Fruit fly (Drosophila melanogaster): Measurements from ENCODE around the gene Syx17.
A peak's percentile ranks its signal among the peaks of the same experiment; 100 is the strongest.

Syx17 gene

dm6 chr3L:4382581-4382980 lies 20.7 kb upstream of the Syx17 start:
- TF ChIP-seq psq (GFP tag; optimal IDR thresholded peaks at IDR 0.05) (no peak), h (GFP tag; optimal IDR thresholded peaks at IDR 0.05) (no peak)

dm6 chr3L:4383104-4383503 lies 20.2 kb upstream of the Syx17 start:
- TF ChIP-seq dmrt93B (GFP tag; optimal IDR thresholded peaks at IDR 0.05) (no peak), CG9705 (GFP tag; optimal IDR thresholded peaks at IDR 0.05) (no peak), Hr83 (GFP tag; optimal IDR thresholded peaks at IDR 0.05; ENCODE audit: poor library complexity, severe bottlenecking) (no peak), CrebA (GFP tag; optimal IDR thresholded peaks at IDR 0.05; ENCODE audit: borderline replicate concordance) (no peak), Myc (optimal IDR thresholded peaks at IDR 0.05) (no peak), HLH106 (tag; optimal IDR thresholded peaks at IDR 0.05) (peak; percentile 29), usp (GFP tag; optimal IDR thresholded peaks at IDR 0.05) (no peak), Sp1 (GFP tag; optimal IDR thresholded peaks at IDR 0.05) (peak; percentile 9), ey (GFP tag; optimal IDR thresholded peaks at IDR 0.05) (peak; percentile 26), Dif (GFP tag; optimal IDR thresholded peaks at IDR 0.05; ENCODE audit: partially characterized antibody) (no peak), Mio (GFP tag; optimal IDR thresholded peaks at IDR 0.05) (no peak), rgr (GFP tag; optimal IDR thresholded peaks at IDR 0.05) (peak; percentile 30), lola (GFP tag; optimal IDR thresholded peaks at IDR 0.05) (no peak), h (GFP tag; optimal IDR thresholded peaks at IDR 0.05) (peak; percentile 41), brk (GFP tag; optimal IDR thresholded peaks at IDR 0.05) (no peak), GATAd (GFP tag; optimal IDR thresholded peaks at IDR 0.05) (no peak), CG32264 (GFP tag; optimal IDR thresholded peaks at IDR 0.05) (no peak), pan (optimal IDR thresholded peaks at IDR 0.05) (no peak), dsf (GFP tag; optimal IDR thresholded peaks at IDR 0.05; ENCODE audit: borderline replicate concordance) (no peak), foxo (GFP tag; optimal IDR thresholded peaks at IDR 0.05) (peak in 1 of 2 experiments; percentile 48), Dfd (GFP tag; optimal IDR thresholded peaks at IDR 0.05) (no peak), sv (GFP tag; optimal IDR thresholded peaks at IDR 0.05) (no peak), psq (GFP tag; optimal IDR thresholded peaks at IDR 0.05) (no peak), br (GFP tag; optimal IDR thresholded peaks at IDR 0.05) (peak; percentile 33), N (GFP tag; optimal IDR thresholded peaks at IDR 0.05) (no peak), fru (GFP tag; optimal IDR thresholded peaks at IDR 0.05) (peak; percentile 47), sage (GFP tag; optimal IDR thresholded peaks at IDR 0.05) (no peak), Abd-B (GFP tag; optimal IDR thresholded peaks at IDR 0.05) (no peak), Vsx2 (GFP tag; optimal IDR thresholded peaks at IDR 0.05; ENCODE audit: partially characterized antibody) (no peak), Jra (GFP tag; optimal IDR thresholded peaks at IDR 0.05) (no peak), woc (GFP tag; optimal IDR thresholded peaks at IDR 0.05) (no peak), OdsH (GFP tag; optimal IDR thresholded peaks at IDR 0.05) (peak; percentile 31), Hnf4 (GFP tag; optimal IDR thresholded peaks at IDR 0.05) (peak; percentile 23), Hr78 (GFP tag; optimal IDR thresholded peaks at IDR 0.05) (no peak), dl (GFP tag; optimal IDR thresholded peaks at IDR 0.05; ENCODE audit: insufficient read depth in 1 of 2, partially characterized antibody in 2 of 2) (no peak), tai (GFP tag; optimal IDR thresholded peaks at IDR 0.05) (no peak), jim (GFP tag; optimal IDR thresholded peaks at IDR 0.05) (no peak), Rel (GFP tag; optimal IDR thresholded peaks at IDR 0.05) (no peak), Rel (tag; optimal IDR thresholded peaks at IDR 0.05) (no peak)

- peak; percentile 39 for TF ChIP-seq woc (GFP tag; optimal IDR thresholded peaks at IDR 0.05)
- no peak for TF ChIP-seq sage (GFP tag; optimal IDR thresholded peaks at IDR 0.05)
- no peak for TF ChIP-seq jim (GFP tag; optimal IDR thresholded peaks at IDR 0.05)
- no peak for TF ChIP-seq CG32264 (GFP tag; optimal IDR thresholded peaks at IDR 0.05)
- no peak for TF ChIP-seq foxo (GFP tag; optimal IDR thresholded peaks at IDR 0.05)
- TF ChIP-seq dmrt93B (GFP tag; optimal IDR thresholded peaks at IDR 0.05) = peak; percentile 18
- peak; percentile 87 for TF ChIP-seq Myc (optimal IDR thresholded peaks at IDR 0.05)
Observed at dm6 chr3L:4383543-4384325, 19.6 kb upstream of the Syx17 start.
